Fruit fly (Drosophila melanogaster) whole organism, prepupa: Measurements from ENCODE around the gene Gr28a.
A peak's percentile ranks its signal among the peaks of the same experiment; 100 is the strongest.

Source experiments
- Blimp-1 ChIP-seq: fragments of 200-800 bp; sonication (Bioruptor generic); optimal IDR thresholded peaks from 3 replicates; lab custom pipeline; 2017; ENCODE audit warnings: missing biosample characterization, missing genetic modification characterization, mild to moderate bottlenecking, moderate library complexity, missing genetic modification reagents
- CG10631 ChIP-seq: fragments of 200-800 bp; sonication (Bioruptor generic); optimal IDR thresholded peaks from 2 replicates; lab custom pipeline; 2016; ENCODE audit warnings: missing biosample characterization, missing genetic modification characterization
- CG10669 ChIP-seq: fragments of 200-800 bp; sonication (Bioruptor generic); optimal IDR thresholded peaks from 3 replicates; lab custom pipeline; 2018; ENCODE audit warnings: missing biosample characterization, mild to moderate bottlenecking, missing genetic modification characterization, moderate library complexity
- CG11294 ChIP-seq: fragments of 200-800 bp; sonication (Bioruptor generic); IDR thresholded peaks from 2 replicates; pipeline ENCODE4 v1.3.6; 2022; ENCODE audit warnings: missing biosample characterization, missing genetic modification characterization
- CG11762 ChIP-seq: fragments of 200-800 bp; sonication (Bioruptor generic); optimal IDR thresholded peaks from 3 replicates; lab custom pipeline; 2016; ENCODE audit warnings: missing biosample characterization, missing genetic modification characterization; ENCODE audit not compliant: insufficient read depth
- CG11902 ChIP-seq: fragments of 200-800 bp; sonication (Bioruptor generic); optimal IDR thresholded peaks from 3 replicates; lab custom pipeline; 2016; ENCODE audit warnings: missing biosample characterization, missing genetic modification characterization
- CG15336 ChIP-seq: fragments of 200-800 bp; sonication (Bioruptor generic); IDR thresholded peaks from 2 replicates; pipeline ENCODE4 v1.3.6; 2022; ENCODE audit warnings: missing biosample characterization, missing genetic modification characterization
- CG1621 ChIP-seq: fragments of 200-800 bp; sonication (Bioruptor generic); optimal IDR thresholded peaks from 3 replicates; lab custom pipeline; 2018; ENCODE audit warnings: missing biosample characterization, mild to moderate bottlenecking, missing genetic modification characterization
- CG16779 ChIP-seq: fragments of 200-800 bp; sonication (Bioruptor generic); optimal IDR thresholded peaks from 3 replicates; lab custom pipeline; 2017; ENCODE audit warnings: missing biosample characterization, mild to moderate bottlenecking, missing genetic modification characterization
- CG31627 ChIP-seq: fragments of 200-800 bp; sonication (Bioruptor generic); optimal IDR thresholded peaks from 3 replicates; lab custom pipeline; 2016; ENCODE audit warnings: missing biosample characterization, missing genetic modification characterization
- CG32006 ChIP-seq: fragments of 200-800 bp; sonication (Bioruptor generic); optimal IDR thresholded peaks from 3 replicates; lab custom pipeline; 2017; ENCODE audit warnings: missing biosample characterization, mild to moderate bottlenecking, missing genetic modification characterization
- CG34406 ChIP-seq: fragments of 200-800 bp; sonication (Bioruptor generic); optimal IDR thresholded peaks from 3 replicates; lab custom pipeline; 2016; ENCODE audit warnings: missing biosample characterization, missing genetic modification characterization
- CG3919 ChIP-seq: fragments of 200-800 bp; sonication (Bioruptor generic); optimal IDR thresholded peaks from 3 replicates; lab custom pipeline; 2016; ENCODE audit warnings: missing biosample characterization, missing genetic modification characterization
- CG4318 ChIP-seq: fragments of 200-800 bp; sonication (Bioruptor generic); optimal IDR thresholded peaks from 3 replicates; lab custom pipeline; 2017; ENCODE audit warnings: missing biosample characterization, mild to moderate bottlenecking, missing genetic modification characterization
- CG6163 ChIP-seq: fragments of 200-800 bp; sonication (Bioruptor generic); IDR thresholded peaks from 3 replicates; pipeline ENCODE4 v1.3.6; 2022; ENCODE audit warnings: missing biosample characterization, missing genetic modification characterization
- CG6276 ChIP-seq: fragments of 200-800 bp; sonication (Bioruptor generic); optimal IDR thresholded peaks from 2 replicates; lab custom pipeline; 2017; ENCODE audit warnings: missing biosample characterization, mild to moderate bottlenecking, missing genetic modification characterization
- CG6808 ChIP-seq: fragments of 200-800 bp; sonication (Bioruptor generic); optimal IDR thresholded peaks from 3 replicates; lab custom pipeline; 2017; ENCODE audit warnings: missing biosample characterization, missing genetic modification characterization, mild to moderate bottlenecking, moderate library complexity, missing genetic modification reagents
- CG6854 ChIP-seq: fragments of 200-800 bp; sonication (Bioruptor generic); optimal IDR thresholded peaks from 2 replicates; lab custom pipeline; 2017; ENCODE audit warnings: missing biosample characterization, mild to moderate bottlenecking, missing genetic modification characterization
- CG7368 ChIP-seq: fragments of 200-800 bp; sonication (Bioruptor generic); optimal IDR thresholded peaks from 3 replicates; lab custom pipeline; 2016; ENCODE audit warnings: missing biosample characterization, missing genetic modification characterization
- CG8119 ChIP-seq: fragments of 200-800 bp; sonication (Bioruptor generic); IDR thresholded peaks from 3 replicates; pipeline ENCODE4 v1.3.6; 2022; ENCODE audit warnings: missing biosample characterization, missing genetic modification characterization
- CG8319 ChIP-seq: fragments of 200-800 bp; sonication (Bioruptor generic); optimal IDR thresholded peaks from 3 replicates; lab custom pipeline; 2016; ENCODE audit warnings: missing biosample characterization, missing genetic modification characterization
- CG8632 ChIP-seq: fragments of 200-800 bp; sonication (Bioruptor generic); optimal IDR thresholded peaks from 3 replicates; lab custom pipeline; 2016; ENCODE audit warnings: missing biosample characterization, missing genetic modification characterization
- CG9139 ChIP-seq: fragments of 200-800 bp; sonication (Bioruptor generic); optimal IDR thresholded peaks from 3 replicates; lab custom pipeline; 2017; ENCODE audit warnings: missing biosample characterization, mild to moderate bottlenecking, missing genetic modification characterization
- Eip75B ChIP-seq: fragments of 200-800 bp; sonication (Bioruptor generic); optimal IDR thresholded peaks from 3 replicates; lab custom pipeline; 2016; ENCODE audit warnings: missing biosample characterization, missing genetic modification characterization
- Eip78C ChIP-seq: fragments of 200-800 bp; sonication (Bioruptor generic); peaks from one replicate; lab custom pipeline; 2016; ENCODE audit warnings: missing biosample characterization, missing genetic modification characterization
- Eip93F ChIP-seq: fragments of 200-800 bp; sonication (Bioruptor generic); optimal IDR thresholded peaks from 2 replicates; lab custom pipeline; 2016; ENCODE audit warnings: missing biosample characterization, mild to moderate bottlenecking, missing genetic modification characterization
- Ets21C ChIP-seq: fragments of 200-800 bp; sonication (Bioruptor generic); optimal IDR thresholded peaks from 3 replicates; lab custom pipeline; 2016; ENCODE audit warnings: missing biosample characterization, missing genetic modification characterization
- Ets96B ChIP-seq: fragments of 200-800 bp; optimal IDR thresholded peaks from 2 replicates; lab custom pipeline; 2019; ENCODE audit warnings: missing biosample characterization, mild to moderate bottlenecking, missing genetic modification characterization, moderate library complexity
- Gug ChIP-seq: fragments of 200-800 bp; sonication (Bioruptor generic); IDR thresholded peaks from 2 replicates; pipeline ENCODE4 v1.3.6; 2022; ENCODE audit warnings: missing biosample characterization, missing genetic modification characterization
- Hr38 ChIP-seq: sonication (Bioruptor generic); optimal IDR thresholded peaks from 2 replicates; lab custom pipeline; 2016; ENCODE audit warnings: missing biosample characterization, missing genetic modification characterization
- Hr39 ChIP-seq: fragments of 200-800 bp; sonication (Bioruptor generic); optimal IDR thresholded peaks from 2 replicates; lab custom pipeline; 2016; ENCODE audit warnings: missing biosample characterization, missing genetic modification characterization
- Hr4 ChIP-seq: fragments of 200-800 bp; sonication (Bioruptor generic); optimal IDR thresholded peaks from 3 replicates; lab custom pipeline; 2016; ENCODE audit warnings: missing biosample characterization, missing genetic modification characterization
- Lpt ChIP-seq: fragments of 200-800 bp; sonication (Bioruptor generic); optimal IDR thresholded peaks from 3 replicates; lab custom pipeline; 2016; ENCODE audit warnings: missing biosample characterization, missing genetic modification characterization
- Met ChIP-seq: fragments of 200-800 bp; sonication (Bioruptor generic); optimal IDR thresholded peaks from 3 replicates; lab custom pipeline; 2016; ENCODE audit warnings: missing biosample characterization, missing genetic modification characterization
- OdsH ChIP-seq: fragments of 200-800 bp; sonication (Bioruptor generic); optimal IDR thresholded peaks from 3 replicates; lab custom pipeline; 2016; ENCODE audit warnings: missing biosample characterization, missing genetic modification characterization
- Smox ChIP-seq: fragments of 200-800 bp; sonication (Bioruptor generic); optimal IDR thresholded peaks from 3 replicates; lab custom pipeline; 2016; ENCODE audit warnings: missing biosample characterization, missing genetic modification characterization
- Sox102F ChIP-seq: fragments of 200-800 bp; sonication (Bioruptor generic); optimal IDR thresholded peaks from 2 replicates; lab custom pipeline; 2016; ENCODE audit warnings: missing biosample characterization, mild to moderate bottlenecking, missing genetic modification characterization
- Sox14 ChIP-seq: fragments of 200-800 bp; sonication (Bioruptor generic); optimal IDR thresholded peaks from 3 replicates; lab custom pipeline; 2016; ENCODE audit warnings: missing biosample characterization, missing genetic modification characterization
- Sox15 ChIP-seq: fragments of 200-800 bp; sonication (Bioruptor generic); optimal IDR thresholded peaks from 3 replicates; lab custom pipeline; 2016; ENCODE audit warnings: missing biosample characterization, missing genetic modification characterization
- achi ChIP-seq: fragments of 200-800 bp; sonication (Bioruptor generic); optimal IDR thresholded peaks from 3 replicates; lab custom pipeline; 2016; ENCODE audit warnings: missing biosample characterization, missing genetic modification characterization
- acj6 ChIP-seq: fragments of 200-800 bp; sonication (Bioruptor generic); optimal IDR thresholded peaks from 3 replicates; lab custom pipeline; 2016; ENCODE audit warnings: missing biosample characterization, missing genetic modification characterization
- dac ChIP-seq: fragments of 200-800 bp; sonication (Bioruptor generic); optimal IDR thresholded peaks from 2 replicates; lab custom pipeline; 2017; ENCODE audit warnings: missing biosample characterization, mild to moderate bottlenecking, missing genetic modification characterization
- dsx ChIP-seq: fragments of 200-800 bp; optimal IDR thresholded peaks from 3 replicates; lab custom pipeline; 2019; ENCODE audit warnings: missing biosample characterization, mild to moderate bottlenecking, missing genetic modification characterization, moderate library complexity; ENCODE audit not compliant: poor library complexity, severe bottlenecking
- eg ChIP-seq: fragments of 200-800 bp; sonication (Bioruptor generic); IDR thresholded peaks from 3 replicates; pipeline ENCODE4 v1.3.6; 2022; ENCODE audit warnings: missing biosample characterization, missing genetic modification characterization
- esn ChIP-seq: fragments of 200-800 bp; sonication (Bioruptor generic); optimal IDR thresholded peaks from 2 replicates; lab custom pipeline; 2016; ENCODE audit warnings: missing biosample characterization, mild to moderate bottlenecking, missing genetic modification characterization, moderate library complexity
- fd59A ChIP-seq: fragments of 200-800 bp; sonication (Bioruptor generic); optimal IDR thresholded peaks from 2 replicates; lab custom pipeline; 2017; ENCODE audit warnings: missing biosample characterization, mild to moderate bottlenecking, missing genetic modification characterization, missing genetic modification reagents
- pdm3 ChIP-seq: fragments of 200-800 bp; sonication (Bioruptor generic); optimal IDR thresholded peaks from 3 replicates; lab custom pipeline; 2016; ENCODE audit warnings: missing biosample characterization, missing genetic modification characterization
- salr ChIP-seq, 2 experiments: fragments of 200-800 bp; sonication (Bioruptor generic); optimal IDR thresholded peaks; 3 replicates each; lab custom pipeline; 2016 to 2018; ENCODE audit warnings: missing biosample characterization in 2 of 2, missing genetic modification characterization in 2 of 2, mild to moderate bottlenecking in 1 of 2
- spab ChIP-seq: fragments of 200-800 bp; sonication (Bioruptor generic); optimal IDR thresholded peaks from 2 replicates; lab custom pipeline; 2017; ENCODE audit warnings: missing biosample characterization, mild to moderate bottlenecking, missing genetic modification characterization, missing genetic modification reagents
- ss ChIP-seq, 2 experiments: fragments of 200-800 bp; sonication (Bioruptor generic); optimal IDR thresholded peaks; 2 replicates in 1 of 2; 3 replicates in 1 of 2; lab custom pipeline; 2017 to 2018; ENCODE audit warnings: mild to moderate bottlenecking in 2 of 2, missing biosample characterization in 2 of 2, missing genetic modification characterization in 2 of 2, moderate library complexity in 1 of 2
- svp ChIP-seq: fragments of 200-800 bp; sonication (Bioruptor generic); peaks from one replicate; lab custom pipeline; 2016; ENCODE audit warnings: missing biosample characterization, missing genetic modification characterization
- topi ChIP-seq: fragments of 200-800 bp; sonication (Bioruptor generic); optimal IDR thresholded peaks from 3 replicates; lab custom pipeline; 2016; ENCODE audit warnings: missing biosample characterization, missing genetic modification characterization
- vri ChIP-seq: fragments of 200-800 bp; sonication (Bioruptor generic); optimal IDR thresholded peaks from 3 replicates; lab custom pipeline; 2016; ENCODE audit warnings: missing biosample characterization, mild to moderate bottlenecking, missing genetic modification characterization

Gene Gr28a

DNA sequence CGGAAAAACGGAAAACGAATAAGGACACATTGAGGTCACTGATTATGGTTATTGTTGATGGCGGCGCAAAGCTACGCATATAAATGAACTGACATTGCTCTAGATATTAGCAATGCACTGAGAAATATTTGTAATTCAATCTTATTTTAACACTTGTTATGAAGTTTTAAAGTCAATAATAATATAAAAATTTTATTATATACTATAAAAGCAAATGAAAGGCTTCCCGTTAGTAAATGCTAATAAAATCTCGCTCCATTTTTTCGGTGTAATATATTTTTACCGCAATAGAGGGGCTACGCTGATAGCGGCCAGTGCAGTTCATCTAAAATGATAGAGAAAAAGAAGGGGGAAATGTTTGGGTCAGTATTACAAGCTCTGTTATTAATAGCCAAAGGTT lies 37.9 kb upstream of the Gr28a start:
- TF ChIP-seq OdsH (GFP tag; lab: Kevin White, UChicago), result peak; percentile 39
- peak; percentile 72 for TF ChIP-seq eg (GFP tag; lab: Robert Waterston, UW)
- no peak for TF ChIP-seq CG6854 (GFP tag; lab: Kevin White, UChicago)
- TF ChIP-seq fd59A (GFP tag; lab: Kevin White, UChicago), result no peak
- peak; percentile 26 for TF ChIP-seq Lpt (GFP tag; lab: Kevin White, UChicago)
- no peak for TF ChIP-seq CG1621
- no peak for TF ChIP-seq CG10669 (GFP tag; lab: Kevin White, UChicago)
- no peak for TF ChIP-seq topi
- TF ChIP-seq Hr38 (GFP tag; lab: Kevin White, UChicago), result no peak
- peak; percentile 67 for TF ChIP-seq CG8119 (GFP tag; lab: Robert Waterston, UW)
- TF ChIP-seq Hr39, result no peak
- TF ChIP-seq achi (GFP tag; lab: Kevin White, UChicago), result no peak
- no peak for TF ChIP-seq Eip93F (GFP tag; lab: Kevin White, UChicago)
- no peak for TF ChIP-seq Smox
- no peak for TF ChIP-seq Blimp-1
- no peak for TF ChIP-seq dac (GFP tag; lab: Kevin White, UChicago)
- no peak for TF ChIP-seq CG34406 (GFP tag; lab: Kevin White, UChicago)
- no peak for TF ChIP-seq CG31627
- TF ChIP-seq CG10631 (GFP tag; lab: Kevin White, UChicago), result peak; percentile 34
- no peak for TF ChIP-seq CG11762 (GFP tag; lab: Kevin White, UChicago)
- peak; percentile 71 for TF ChIP-seq CG15336 (GFP tag; lab: Robert Waterston, UW)
- TF ChIP-seq CG11902, result no peak
- TF ChIP-seq CG4318 (GFP tag; lab: Kevin White, UChicago), result no peak
- TF ChIP-seq Sox102F (GFP tag; lab: Kevin White, UChicago), result no peak
- peak; percentile 55 for TF ChIP-seq CG11294 (GFP tag; lab: Robert Waterston, UW)
- TF ChIP-seq CG7368, result no peak
- TF ChIP-seq vri (GFP tag; lab: Kevin White, UChicago), result no peak
- no peak for TF ChIP-seq salr (GFP tag; optimal IDR thresholded peaks at IDR 0.05; lab: Kevin White, UChicago)
- TF ChIP-seq spab, result no peak
- no peak for TF ChIP-seq CG8319
- TF ChIP-seq Hr4 (GFP tag; lab: Kevin White, UChicago), result peak; percentile 51
- TF ChIP-seq CG6808 (GFP tag; lab: Kevin White, UChicago), result no peak
- TF ChIP-seq Gug (GFP tag; lab: Robert Waterston, UW), result no peak
- no peak for TF ChIP-seq dsx (GFP tag; lab: Kevin White, UChicago)
- TF ChIP-seq Sox14, result no peak
- peak; percentile 54 for TF ChIP-seq svp
- no peak for TF ChIP-seq CG16779 (tag; lab: Kevin White, UChicago)
- TF ChIP-seq Eip78C (GFP tag; lab: Kevin White, UChicago), result peak; percentile 65
- TF ChIP-seq Eip75B (GFP tag; lab: Kevin White, UChicago), result no peak
- TF ChIP-seq CG6163 (GFP tag; lab: Robert Waterston, UW), result peak; percentile 66
- TF ChIP-seq Ets21C (GFP tag; lab: Kevin White, UChicago), result no peak
- peak; percentile 11 for TF ChIP-seq CG6276 (GFP tag; lab: Kevin White, UChicago)
- TF ChIP-seq Ets96B (tag; lab: Kevin White, UChicago), result peak; percentile 31
- TF ChIP-seq CG8632, result no peak
- peak; percentile 17 for TF ChIP-seq acj6 (GFP tag; lab: Kevin White, UChicago)
- TF ChIP-seq Met (GFP tag; lab: Kevin White, UChicago), result no peak
- TF ChIP-seq CG32006 (GFP tag; lab: Kevin White, UChicago), result peak; percentile 65
- TF ChIP-seq CG9139, result no peak
- peak; percentile 20 for TF ChIP-seq Sox15
- TF ChIP-seq esn (GFP tag; lab: Kevin White, UChicago), result no peak
- no peak for TF ChIP-seq pdm3 (GFP tag; lab: Kevin White, UChicago)
- peak; percentile 10 for TF ChIP-seq CG3919 (GFP tag; lab: Kevin White, UChicago)
- TF ChIP-seq ss (GFP tag; optimal IDR thresholded peaks at IDR 0.05; lab: Kevin White, UChicago), result no peak
